Worm (Caenorhabditis elegans): ENCODE data around the gene cgr-1.

DNA sequence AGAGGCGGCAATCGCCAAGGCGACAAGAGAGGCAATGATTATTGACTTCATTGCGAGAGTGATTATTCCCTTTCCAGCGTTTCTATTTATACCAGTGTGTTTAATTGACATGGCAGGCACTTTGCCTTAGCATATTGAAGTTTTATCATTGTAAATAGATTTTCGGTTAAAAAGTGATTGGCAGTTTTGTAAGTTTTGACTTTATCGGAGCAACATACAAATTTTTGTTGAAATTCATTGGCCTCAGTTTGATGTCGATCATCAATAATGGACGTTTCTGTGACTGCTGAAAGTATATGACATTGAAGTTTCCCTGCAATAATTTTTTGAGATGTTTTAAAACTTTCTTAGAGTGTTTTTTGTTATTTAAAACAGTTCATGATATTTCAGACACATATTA is 27.8 kb downstream of the cgr-1 start, which contains the start of gene vit-3:
- TF ChIP-seq ceh-39 (tag; optimal IDR thresholded peaks at IDR 0.05) (no peak), mab-5 (tag; optimal IDR thresholded peaks at IDR 0.05) (no peak), ztf-11 (tag; optimal IDR thresholded peaks at IDR 0.05) (no peak), unc-62 (GFP tag; optimal IDR thresholded peaks at IDR 0.05) (no peak), nhr-237 (tag; optimal IDR thresholded peaks at IDR 0.05) (no peak), tbx-8 (GFP tag; optimal IDR thresholded peaks at IDR 0.05) (no peak)

All from whole organism, mixed stage, embryonic.